Worm (Caenorhabditis elegans) whole organism, L2 larva: ENCODE results near the gene C08B6.3.
A peak's percentile ranks its signal among the peaks of the same experiment; 100 is the strongest.

Experiments used
- F13H6.1 ChIP-seq: sonication (generic microtip); optimal IDR thresholded peaks from 2 replicates; lab custom pipeline; 2016; ENCODE audit warnings: missing genetic modification characterization, missing compliant biosample characterization
- R02D3.7 ChIP-seq: fragments of 150-350 bp; optimal IDR thresholded peaks from 2 replicates; lab custom pipeline; 2014; ENCODE audit warnings: missing biosample characterization, missing genetic modification characterization
- Y55F3AM.14 ChIP-seq: fragments of 200-800 bp; sonication (Bioruptor generic); optimal IDR thresholded peaks from 2 replicates; lab custom pipeline; 2018; ENCODE audit warnings: mild to moderate bottlenecking, missing genetic modification characterization, missing compliant biosample characterization
- ZK546.5 ChIP-seq: sonication (generic microtip); optimal IDR thresholded peaks from 2 replicates; lab custom pipeline; 2017; ENCODE audit warnings: missing biosample characterization, missing genetic modification characterization
- alr-1 ChIP-seq: fragments of 150-350 bp; optimal IDR thresholded peaks from 2 replicates; lab custom pipeline; 2014; ENCODE audit warnings: missing biosample characterization, missing genetic modification characterization
- aly-2 ChIP-seq: fragments of 150-350 bp; optimal IDR thresholded peaks from 2 replicates; lab custom pipeline; 2014; ENCODE audit warnings: missing biosample characterization, missing genetic modification characterization
- blmp-1 ChIP-seq: sonication (generic microtip); optimal IDR thresholded peaks from 2 replicates; lab custom pipeline; 2017; ENCODE audit warnings: missing genetic modification characterization, mild to moderate bottlenecking, missing compliant biosample characterization, antibody characterized with exemption, moderate library complexity; ENCODE audit not compliant: insufficient read depth
- ceh-16 ChIP-seq: fragments of 150-350 bp; optimal IDR thresholded peaks from 2 replicates; lab custom pipeline; 2014; ENCODE audit warnings: missing biosample characterization, missing genetic modification characterization
- ceh-82 ChIP-seq: fragments of 150-350 bp; optimal IDR thresholded peaks from 2 replicates; lab custom pipeline; 2014; ENCODE audit warnings: missing biosample characterization, missing genetic modification characterization
- crh-2 ChIP-seq: sonication (generic microtip); optimal IDR thresholded peaks from 2 replicates; lab custom pipeline; 2017; ENCODE audit warnings: missing biosample characterization, missing genetic modification characterization
- dmd-4 ChIP-seq: sonication (generic microtip); optimal IDR thresholded peaks from 2 replicates; lab custom pipeline; 2017; ENCODE audit warnings: missing biosample characterization, missing genetic modification characterization
- egl-27 ChIP-seq: sonication (generic microtip); optimal IDR thresholded peaks from 3 replicates; lab custom pipeline; 2017; ENCODE audit warnings: missing biosample characterization, missing genetic modification reagents, missing genetic modification characterization
- elt-1 ChIP-seq: fragments of 150-350 bp; optimal IDR thresholded peaks from 2 replicates; lab custom pipeline; 2014; ENCODE audit warnings: missing biosample characterization, missing genetic modification characterization
- elt-3 ChIP-seq: sonication (generic microtip); optimal IDR thresholded peaks from 2 replicates; lab custom pipeline; 2017; ENCODE audit warnings: missing biosample characterization, missing genetic modification characterization
- fos-1 ChIP-seq: fragments of 150-350 bp; optimal IDR thresholded peaks from 2 replicates; lab custom pipeline; 2014; ENCODE audit warnings: missing biosample characterization, missing genetic modification characterization
- lin-11 ChIP-seq: fragments of 150-350 bp; sonication (generic microtip); optimal IDR thresholded peaks from 2 replicates; lab custom pipeline; 2014; ENCODE audit warnings: missing biosample characterization, missing genetic modification characterization, inconsistent platforms, mixed read lengths
- lin-13 ChIP-seq: fragments of 150-350 bp; optimal IDR thresholded peaks from 2 replicates; lab custom pipeline; 2014; ENCODE audit warnings: missing biosample characterization, missing genetic modification reagents, missing genetic modification characterization
- lsy-2 ChIP-seq, 2 experiments: fragments of 150-350 bp in 1 of 2; sonication (generic microtip) in 1 of 2; optimal IDR thresholded peaks; 2 replicates each; lab custom pipeline; 2014 to 2017; ENCODE audit warnings: missing biosample characterization in 2 of 2, missing genetic modification characterization in 2 of 2
- mab-5 ChIP-seq: fragments of 150-350 bp; optimal IDR thresholded peaks from 2 replicates; lab custom pipeline; 2014; ENCODE audit warnings: missing biosample characterization, missing genetic modification characterization
- mdl-1 ChIP-seq, 2 experiments: fragments of 150-350 bp in 1 of 2; sonication (generic microtip) in 1 of 2; optimal IDR thresholded peaks; 2 replicates each; lab custom pipeline; 2017; ENCODE audit warnings: missing biosample characterization in 2 of 2, missing genetic modification characterization in 2 of 2
- nhr-10 ChIP-seq: sonication (generic microtip); optimal IDR thresholded peaks from 2 replicates; lab custom pipeline; 2017; ENCODE audit warnings: missing biosample characterization, missing genetic modification characterization
- nhr-11 ChIP-seq: fragments of 150-350 bp; optimal IDR thresholded peaks from 2 replicates; lab custom pipeline; 2014; ENCODE audit warnings: missing biosample characterization, missing genetic modification characterization
- nhr-12 ChIP-seq: fragments of 150-350 bp; optimal IDR thresholded peaks from 2 replicates; lab custom pipeline; 2014; ENCODE audit warnings: missing biosample characterization, missing genetic modification characterization
- nhr-237 ChIP-seq: fragments of 150-350 bp; optimal IDR thresholded peaks from 2 replicates; lab custom pipeline; 2014; ENCODE audit warnings: missing biosample characterization, missing genetic modification characterization
- sem-4 ChIP-seq: fragments of 150-350 bp; optimal IDR thresholded peaks from 2 replicates; lab custom pipeline; 2014; ENCODE audit warnings: missing biosample characterization, missing genetic modification reagents, missing genetic modification characterization
- skn-1 ChIP-seq: sonication (generic microtip); optimal IDR thresholded peaks from 2 replicates; lab custom pipeline; 2017; ENCODE audit warnings: missing biosample characterization, missing genetic modification characterization
- sma-9 ChIP-seq, 2 experiments: fragments of 150-350 bp in 1 of 2; sonication (generic microtip) in 1 of 2; optimal IDR thresholded peaks; 2 replicates each; lab custom pipeline; 2014 to 2016; ENCODE audit warnings: missing genetic modification characterization in 2 of 2, mild to moderate bottlenecking in 1 of 2, missing biosample characterization in 1 of 2, missing compliant biosample characterization in 1 of 2, missing genetic modification reagents in 1 of 2, moderate library complexity in 1 of 2
- unc-39 ChIP-seq: fragments of 150-350 bp; optimal IDR thresholded peaks from 2 replicates; lab custom pipeline; 2014; ENCODE audit warnings: missing biosample characterization, missing genetic modification characterization
- unc-62 ChIP-seq: fragments of 150-350 bp; optimal IDR thresholded peaks from 2 replicates; lab custom pipeline; 2014; ENCODE audit warnings: missing biosample characterization, missing genetic modification reagents, missing genetic modification characterization
- zag-1 ChIP-seq: fragments of 150-350 bp; optimal IDR thresholded peaks from 2 replicates; lab custom pipeline; 2014; ENCODE audit warnings: missing biosample characterization, missing genetic modification characterization
- ztf-4 ChIP-seq: fragments of 150-350 bp; optimal IDR thresholded peaks from 2 replicates; lab custom pipeline; 2014; ENCODE audit warnings: missing biosample characterization, missing genetic modification characterization

Gene C08B6.3

ce11 chrV:10117465-10117864 is 5.4 kb upstream of the C08B6.3 start, which contains the start of gene C08B6.5:
Gene C08B6.5, plus strand, starts transcription at chrV:10117765.
- TF ChIP-seq R02D3.7 (no peak), elt-3 (tag; lab: Kevin White, UChicago) (no peak), lsy-2 (tag; optimal IDR thresholded peaks at IDR 0.05; lab: Kevin White, UChicago) (no peak), blmp-1 (tag; lab: Kevin White, UChicago) (no peak), fos-1 (no peak), sem-4 (tag; lab: Kevin White, UChicago) (no peak)

- TF ChIP-seq zag-1 (no peak), sma-9 (GFP tag; optimal IDR thresholded peaks at IDR 0.05; lab: Kevin White, UChicago) (no peak), sma-9 (tag; optimal IDR thresholded peaks at IDR 0.05; lab: Kevin White, UChicago) (no peak), ztf-4 (tag; lab: Kevin White, UChicago) (no peak), unc-62 (no peak), alr-1 (no peak), F13H6.1 (tag; lab: Kevin White, UChicago) (no peak), dmd-4 (tag; lab: Kevin White, UChicago) (no peak), R02D3.7 (no peak), unc-39 (tag; lab: Kevin White, UChicago) (no peak), Y55F3AM.14 (no peak), ceh-82 (tag; lab: Kevin White, UChicago) (no peak), sem-4 (tag; lab: Kevin White, UChicago) (no peak), lin-11 (tag; lab: Kevin White, UChicago) (no peak), mdl-1 (tag; optimal IDR thresholded peaks at IDR 0.05; lab: Kevin White, UChicago) (no peak), nhr-237 (tag; lab: Kevin White, UChicago) (no peak), blmp-1 (tag; lab: Kevin White, UChicago) (no peak), nhr-10 (tag; lab: Kevin White, UChicago) (no peak), ceh-16 (tag; lab: Kevin White, UChicago) (no peak), egl-27 (tag; lab: Kevin White, UChicago) (no peak), skn-1 (tag; lab: Kevin White, UChicago) (no peak)
Measured at ce11 chrV:10114329-10114728, 2.2 kb upstream of the C08B6.3 start, which contains the start of gene cht-5. Gene cht-5, plus strand, starts transcription at chrV:10114629.

- TF ChIP-seq fos-1, result peak; percentile 24
- no peak for TF ChIP-seq nhr-11 (tag; lab: Kevin White, UChicago)
Measured at ce11 chrV:10111129-10111528, 958 bp downstream of the C08B6.3 start.

ce11 chrV:10107309-10107708 is 4.8 kb downstream of the C08B6.3 start, which contains the start of gene C08B6.11:
Gene C08B6.11, plus strand, starts transcription at chrV:10107609.
- TF ChIP-seq alr-1, result no peak
- TF ChIP-seq aly-2 (tag; lab: Kevin White, UChicago), result no peak
- TF ChIP-seq ceh-82 (tag; lab: Kevin White, UChicago), result no peak
- TF ChIP-seq nhr-12, result no peak
- TF ChIP-seq nhr-237 (tag; lab: Kevin White, UChicago), result no peak
- no peak for TF ChIP-seq lsy-2 (tag; optimal IDR thresholded peaks at IDR 0.05; lab: Kevin White, UChicago)

DNA sequence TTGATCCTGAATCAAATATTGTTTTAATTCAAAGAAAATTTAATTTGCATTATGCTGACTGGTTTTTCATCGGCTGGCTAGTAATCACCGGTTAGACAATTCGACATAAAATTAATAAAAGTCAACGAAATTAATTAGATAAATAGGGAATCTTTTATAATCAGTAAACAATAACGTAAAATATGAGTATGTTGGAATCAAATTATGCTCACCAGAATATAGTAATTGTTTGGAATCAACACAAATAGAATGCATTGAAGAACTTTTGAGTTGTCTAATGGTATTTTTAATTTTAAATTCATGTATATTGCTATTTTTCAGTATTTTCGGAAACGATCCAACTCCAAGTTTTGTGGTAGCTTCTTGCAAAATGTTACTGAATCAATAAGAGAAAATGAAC is 6.7 kb downstream of the C08B6.3 start, which contains the start of gene C08B6.2:
Gene C08B6.2, plus strand, starts transcription at position 301 of the 400 bp plus-strand sequence.
- no peak for TF ChIP-seq aly-2 (tag; lab: Kevin White, UChicago)
- TF ChIP-seq elt-1 (tag; lab: Kevin White, UChicago), result no peak
- no peak for TF ChIP-seq lsy-2 (tag; optimal IDR thresholded peaks at IDR 0.05; lab: Kevin White, UChicago)

ce11 chrV:10104785-10105310 is 7.2 kb downstream of the C08B6.3 start, which contains the start of gene ugt-17:
Gene ugt-17, minus strand, starts transcription at chrV:10104964.
- TF ChIP-seq mab-5 (no peak), sma-9 (GFP tag; optimal IDR thresholded peaks at IDR 0.05; lab: Kevin White, UChicago) (peak; percentile 54), sma-9 (tag; optimal IDR thresholded peaks at IDR 0.05; lab: Kevin White, UChicago) (no peak), ZK546.5 (tag; lab: Kevin White, UChicago) (no peak), blmp-1 (tag; lab: Kevin White, UChicago) (no peak), lin-13 (GFP tag; lab: Kevin White, UChicago) (no peak), fos-1 (peak; percentile 67), R02D3.7 (no peak), unc-39 (tag; lab: Kevin White, UChicago) (no peak), crh-2 (tag; lab: Kevin White, UChicago) (peak; percentile 10), nhr-10 (tag; lab: Kevin White, UChicago) (no peak)
